Fruit fly (Drosophila melanogaster): Measurements from ENCODE around the gene S-Lap1.

DNA sequence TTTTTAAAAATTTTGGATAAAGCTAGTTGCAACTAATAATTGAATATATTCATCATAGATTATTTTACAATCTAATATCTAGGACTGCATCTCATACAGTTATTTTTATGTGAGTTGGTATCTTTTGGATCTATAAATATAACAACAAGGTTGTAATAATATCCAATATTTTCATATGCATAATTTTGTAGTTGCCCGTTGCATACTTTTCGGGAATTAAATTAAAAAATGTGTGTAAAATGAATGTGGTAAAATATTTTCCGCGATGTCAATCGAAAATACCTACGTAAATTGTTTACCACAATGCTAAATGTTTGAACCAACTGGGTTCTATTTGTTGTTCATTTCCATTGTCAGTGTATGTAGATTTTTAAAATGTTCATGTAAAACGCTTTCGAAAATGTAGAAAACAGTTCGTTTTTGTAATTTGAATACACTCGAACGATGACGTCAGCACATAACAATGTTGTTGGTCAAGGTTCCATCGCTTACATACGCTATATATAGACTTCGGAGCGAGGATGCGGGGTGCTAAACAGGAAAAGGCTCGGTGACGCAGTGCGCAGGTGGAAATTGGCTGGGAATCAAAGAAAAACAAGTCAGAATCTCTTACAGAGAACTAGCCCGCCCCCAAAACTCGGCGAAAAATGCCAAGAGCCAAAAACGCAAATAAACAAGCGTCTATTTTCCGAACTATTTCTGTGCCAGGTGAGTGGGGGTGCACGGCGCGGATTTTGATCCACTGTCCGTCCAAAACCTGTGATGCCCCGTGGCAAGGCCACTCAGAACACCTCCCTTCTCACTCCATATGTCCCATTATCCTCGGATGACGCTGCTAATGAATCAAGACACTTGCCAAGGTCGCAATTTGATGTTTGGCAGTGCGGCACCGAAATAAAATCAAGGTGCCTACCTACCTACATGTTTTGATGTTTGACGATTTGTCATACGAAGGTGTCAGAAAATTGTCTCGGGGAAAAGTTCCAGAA, 11.1 kb downstream of the S-Lap1 start:
- TF ChIP-seq CG5204 (GFP tag; optimal IDR thresholded peaks at IDR 0.05) (peak; percentile 11), CG14711 (tag; optimal IDR thresholded peaks at IDR 0.05) (no peak), Hr96 (GFP tag; optimal IDR thresholded peaks at IDR 0.05) (peak; percentile 37), kay (GFP tag; ENCODE audit: borderline replicate concordance) (peak; percentile 60)

Data from whole organism, adult.